Fruit fly (Drosophila melanogaster): ENCODE results near the gene CG12746.
A peak's percentile ranks its signal among the peaks of the same experiment; 100 is the strongest.

The CG12746 gene

dm6 chr3R:5571756-5572155, 7.1 kb downstream of the CG12746 start (continued):
- TF ChIP-seq CG34376 (GFP tag; optimal IDR thresholded peaks at IDR 0.05), result peak; percentile 9
- TF ChIP-seq CG42726 (GFP tag; IDR thresholded peaks at IDR 0.05; ENCODE audit: partially characterized antibody), result no peak
- no peak for TF ChIP-seq D19B (GFP tag; optimal IDR thresholded peaks at IDR 0.05)
- no peak for TF ChIP-seq hb (GFP tag; IDR thresholded peaks at IDR 0.05; ENCODE audit: partially characterized antibody)
- TF ChIP-seq bsh (GFP tag; optimal IDR thresholded peaks at IDR 0.05), result no peak
- TF ChIP-seq CG17612 (GFP tag; IDR thresholded peaks at IDR 0.05), result no peak

DNA sequence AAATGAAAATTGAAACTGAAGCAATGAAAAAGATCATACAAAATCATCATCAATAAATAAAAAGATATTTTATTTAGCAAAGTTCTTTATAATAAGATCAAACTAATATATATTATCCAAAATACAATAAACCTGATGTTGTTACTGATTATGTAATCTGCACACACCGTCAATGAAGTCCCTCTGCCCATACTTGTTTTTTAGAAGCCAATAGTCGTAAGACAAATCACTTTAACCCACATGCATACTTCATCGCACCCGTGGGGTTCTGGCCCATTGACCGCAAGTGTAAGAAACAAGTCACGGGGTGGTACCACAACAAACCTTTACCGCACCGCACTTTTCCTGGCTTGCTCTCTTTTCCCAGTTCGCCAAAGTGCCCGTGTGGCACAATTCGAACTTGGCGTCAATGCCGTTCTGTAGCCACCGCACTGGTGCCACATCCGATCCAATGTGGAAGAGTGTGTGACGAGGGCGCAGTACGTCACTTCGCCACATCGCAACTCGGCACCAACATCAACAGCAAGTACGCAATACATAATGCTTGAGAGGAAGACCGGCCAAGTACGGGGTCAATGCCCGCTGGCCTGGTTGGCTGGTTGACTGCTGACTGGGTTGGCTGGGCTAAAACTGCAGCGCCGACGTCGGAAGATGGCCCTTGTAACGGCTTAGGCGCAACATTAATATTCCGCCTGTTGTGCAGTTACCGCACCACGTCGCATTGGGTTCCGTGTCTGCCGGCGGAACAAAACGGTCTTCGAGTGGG, 8.4 kb downstream of the CG12746 start:
- TF ChIP-seq kni (GFP tag; optimal IDR thresholded peaks at IDR 0.05) (peak; percentile 26), CG11456 (GFP tag; IDR thresholded peaks at IDR 0.05) (0 out of 3 replicates have a peak, but pooled peaks have one; percentile 31), Camta (GFP tag; optimal IDR thresholded peaks at IDR 0.05) (no peak), B-H1 (GFP tag; IDR thresholded peaks at IDR 0.05) (no peak), CoRest (tag; optimal IDR thresholded peaks at IDR 0.05) (no peak), CG11560 (tag; IDR thresholded peaks at IDR 0.05) (no peak), inv (GFP tag; IDR thresholded peaks at IDR 0.05; ENCODE audit: partially characterized antibody) (no peak), Rfx (GFP tag; IDR thresholded peaks at IDR 0.05) (no peak), knrl (GFP tag; IDR thresholded peaks at IDR 0.05; ENCODE audit: partially characterized antibody) (0 out of 3 replicates have a peak, but pooled peaks have one; percentile 22), Med (GFP tag) (peak; percentile 36), CG11093 (GFP tag; IDR thresholded peaks at IDR 0.05) (no peak), caup (GFP tag; optimal IDR thresholded peaks at IDR 0.05; ENCODE audit: severe bottlenecking) (no peak), CG8478 (optimal IDR thresholded peaks at IDR 0.05) (peak; percentile 67), zfh1 (GFP tag; IDR thresholded peaks at IDR 0.05) (0 out of 3 replicates have a peak, but pooled peaks have one; percentile 14), fd3F (GFP tag; optimal IDR thresholded peaks at IDR 0.05) (no peak), Opbp (GFP tag; IDR thresholded peaks at IDR 0.05; ENCODE audit: partially characterized antibody) (0 out of 3 replicates have a peak, but pooled peaks have one; percentile 16), Pdp1 (GFP tag; optimal IDR thresholded peaks at IDR 0.05) (peak in 1 of 2 experiments; percentile 52), bsh (GFP tag; optimal IDR thresholded peaks at IDR 0.05) (peak in 1 of 2 experiments; percentile 22), tgo (GFP tag; IDR thresholded peaks at IDR 0.05) (no peak)

dm6 chr3R:5573883-5574282, 9.2 kb downstream of the CG12746 start:
- no peak for TF ChIP-seq CG17829 (tag; optimal IDR thresholded peaks at IDR 0.05)
- TF ChIP-seq rib (GFP tag; IDR thresholded peaks at IDR 0.05), result no peak
- TF ChIP-seq dati (GFP tag; IDR thresholded peaks at IDR 0.05), result no peak
- no peak for TF ChIP-seq stc (GFP tag; IDR thresholded peaks at IDR 0.05)
- TF ChIP-seq Hey (tag; optimal IDR thresholded peaks at IDR 0.05), result peak; percentile 88
- TF ChIP-seq Lim3 (GFP tag; IDR thresholded peaks at IDR 0.05), result no peak
- TF ChIP-seq HLHmδ (GFP tag; optimal IDR thresholded peaks at IDR 0.05), result no peak
- no peak for TF ChIP-seq CG6765 (GFP tag; optimal IDR thresholded peaks at IDR 0.05)
- no peak for TF ChIP-seq Ptx1 (GFP tag; IDR thresholded peaks at IDR 0.05)
- TF ChIP-seq CG14667 (GFP tag; IDR thresholded peaks at IDR 0.05), result no peak
- TF ChIP-seq chinmo (GFP tag; IDR thresholded peaks at IDR 0.05; ENCODE audit: partially characterized antibody), result 0 out of 4 replicates have a peak, but pooled peaks have one; percentile 42
- no peak for TF ChIP-seq ewg (GFP tag; optimal IDR thresholded peaks at IDR 0.05)
- TF ChIP-seq Med (GFP tag), result peak; percentile 66
- TF ChIP-seq Rx (GFP tag; IDR thresholded peaks at IDR 0.05), result no peak
- no peak for TF ChIP-seq tio (GFP tag; optimal IDR thresholded peaks at IDR 0.05)
- no peak for TF ChIP-seq CG30431 (GFP tag; optimal IDR thresholded peaks at IDR 0.05)
- TF ChIP-seq z (GFP tag; IDR thresholded peaks at IDR 0.05), result no peak
- TF ChIP-seq dpn (GFP tag; optimal IDR thresholded peaks at IDR 0.05), result no peak
- no peak for TF ChIP-seq CG5953 (GFP tag; IDR thresholded peaks at IDR 0.05)
- no peak for TF ChIP-seq Usf (GFP tag; optimal IDR thresholded peaks at IDR 0.05)

Data from whole organism, embryonic.